Worm (Caenorhabditis elegans) whole organism, midembryonic: Measurements from ENCODE around the gene daf-1.
A peak's percentile ranks its signal among the peaks of the same experiment; 100 is the strongest.

Experiments
- T22C8.4 ChIP-seq: fragments of 200-800 bp; sonication (Bioruptor generic); IDR thresholded peaks from 2 replicates; pipeline ENCODE4 v1.3.6; 2022; ENCODE audit warnings: missing genetic modification characterization, missing compliant biosample characterization
- cog-1 ChIP-seq: sonication (generic microtip); optimal IDR thresholded peaks from 2 replicates; lab custom pipeline; 2016; ENCODE audit warnings: missing genetic modification characterization, missing compliant biosample characterization
- flt-1 ChIP-seq: fragments of 200-800 bp; sonication (Bioruptor generic); IDR thresholded peaks from 2 replicates; pipeline ENCODE4 v1.3.6; 2022; ENCODE audit warnings: missing genetic modification characterization, missing compliant biosample characterization
- klf-2 ChIP-seq: fragments of 200-800 bp; sonication (Bioruptor generic); conservative IDR thresholded peaks from 2 replicates; pipeline ENCODE4 v1.3.6; 2022; ENCODE audit warnings: missing genetic modification reagents, missing genetic modification characterization, missing compliant biosample characterization
- med-1 ChIP-seq: sonication (generic microtip); optimal IDR thresholded peaks from 2 replicates; lab custom pipeline; 2017; ENCODE audit warnings: missing genetic modification characterization, mild to moderate bottlenecking, missing compliant biosample characterization, antibody characterized with exemption, missing genetic modification reagents; ENCODE audit not compliant: insufficient read depth
- ref-1 ChIP-seq: fragments of 200-800 bp; sonication (Bioruptor generic); conservative IDR thresholded peaks from 2 replicates; pipeline ENCODE4 v1.3.6; 2022; ENCODE audit warnings: missing genetic modification reagents, missing genetic modification characterization, missing compliant biosample characterization
- tab-1 ChIP-seq: fragments of 200-800 bp; sonication (Bioruptor generic); IDR thresholded peaks from 2 replicates; pipeline ENCODE4 v1.3.6; 2022; ENCODE audit warnings: missing genetic modification characterization, missing compliant biosample characterization
- ztf-23 ChIP-seq: fragments of 200-800 bp; sonication (Bioruptor generic); IDR thresholded peaks from 2 replicates; pipeline ENCODE4 v1.3.6; 2022; ENCODE audit warnings: missing genetic modification reagents, missing genetic modification characterization, missing compliant biosample characterization
- ztf-29 ChIP-seq: fragments of 200-800 bp; sonication (Bioruptor generic); IDR thresholded peaks from 2 replicates; pipeline ENCODE4 v1.3.6; 2022; ENCODE audit warnings: missing genetic modification reagents, missing genetic modification characterization, missing compliant biosample characterization

daf-1 gene

ce11 chrIV:148756-149155 lies 16.5 kb downstream of the daf-1 start:
- no peak for TF ChIP-seq ztf-29 (GFP tag; lab: Robert Waterston, UW)
- no peak for TF ChIP-seq ref-1
- TF ChIP-seq cog-1 (tag; lab: Kevin White, UChicago) = no peak
- no peak for TF ChIP-seq T22C8.4 (GFP tag; lab: Robert Waterston, UW)
- TF ChIP-seq ztf-23 (GFP tag; lab: Robert Waterston, UW) = no peak
- TF ChIP-seq med-1 (GFP tag; lab: Kevin White, UChicago) = no peak
- TF ChIP-seq flt-1 (GFP tag; lab: Robert Waterston, UW) = no peak
- TF ChIP-seq klf-2 (GFP tag; lab: Robert Waterston, UW) = no peak
- no peak for TF ChIP-seq tab-1 (GFP tag; lab: Robert Waterston, UW)

ce11 chrIV:149794-150193 lies 17.6 kb downstream of the daf-1 start:
- TF ChIP-seq med-1 (GFP tag; lab: Kevin White, UChicago) = no peak
- TF ChIP-seq tab-1 (GFP tag; lab: Robert Waterston, UW) = no peak
- no peak for TF ChIP-seq ref-1
- no peak for TF ChIP-seq T22C8.4 (GFP tag; lab: Robert Waterston, UW)
- no peak for TF ChIP-seq cog-1 (tag; lab: Kevin White, UChicago)
- TF ChIP-seq flt-1 (GFP tag; lab: Robert Waterston, UW) = no peak
- no peak for TF ChIP-seq klf-2 (GFP tag; lab: Robert Waterston, UW)
- TF ChIP-seq ztf-23 (GFP tag; lab: Robert Waterston, UW) = no peak
- no peak for TF ChIP-seq ztf-29 (GFP tag; lab: Robert Waterston, UW)

- TF ChIP-seq T22C8.4 (GFP tag; lab: Robert Waterston, UW) (no peak), klf-2 (GFP tag; lab: Robert Waterston, UW) (no peak), tab-1 (GFP tag; lab: Robert Waterston, UW) (no peak), ztf-29 (GFP tag; lab: Robert Waterston, UW) (no peak), cog-1 (tag; lab: Kevin White, UChicago) (no peak), ztf-23 (GFP tag; lab: Robert Waterston, UW) (no peak), ref-1 (no peak), flt-1 (GFP tag; lab: Robert Waterston, UW) (no peak), med-1 (GFP tag; lab: Kevin White, UChicago) (no peak)
Observed at ce11 chrIV:157809-158208, 25.6 kb downstream of the daf-1 start, which contains the start of gene gegf-1. TSS of gene gegf-1 (minus strand) at chrIV:157909.

ce11 chrIV:158662-159061 lies 26.4 kb downstream of the daf-1 start, which contains the start of gene Y38C1AA.7:
TSS of gene Y38C1AA.7 (plus strand) at chrIV:158962.
- no peak for TF ChIP-seq cog-1 (tag; lab: Kevin White, UChicago)
- TF ChIP-seq T22C8.4 (GFP tag; lab: Robert Waterston, UW) = no peak
- no peak for TF ChIP-seq ztf-23 (GFP tag; lab: Robert Waterston, UW)
- TF ChIP-seq tab-1 (GFP tag; lab: Robert Waterston, UW) = no peak
- TF ChIP-seq flt-1 (GFP tag; lab: Robert Waterston, UW) = no peak
- no peak for TF ChIP-seq ztf-29 (GFP tag; lab: Robert Waterston, UW)

- TF ChIP-seq klf-2 (GFP tag; lab: Robert Waterston, UW) (no peak), ztf-23 (GFP tag; lab: Robert Waterston, UW) (no peak), ztf-29 (GFP tag; lab: Robert Waterston, UW) (no peak), ref-1 (no peak), med-1 (GFP tag; lab: Kevin White, UChicago) (no peak), cog-1 (tag; lab: Kevin White, UChicago) (no peak), T22C8.4 (GFP tag; lab: Robert Waterston, UW) (no peak), tab-1 (GFP tag; lab: Robert Waterston, UW) (no peak), flt-1 (GFP tag; lab: Robert Waterston, UW) (no peak)
Observed at ce11 chrIV:159864-160263, 27.6 kb downstream of the daf-1 start, which contains the start of gene Y38C1AA.19. TSS of gene Y38C1AA.19 (plus strand) at chrIV:160164.

ce11 chrIV:162530-162929 lies 30.3 kb downstream of the daf-1 start, which contains the start of gene Y38C1AA.6:
TSS of gene Y38C1AA.6 (plus strand) at chrIV:162830.
- TF ChIP-seq flt-1 (GFP tag; lab: Robert Waterston, UW) (no peak), ztf-23 (GFP tag; lab: Robert Waterston, UW) (no peak), med-1 (GFP tag; lab: Kevin White, UChicago) (no peak), ref-1 (no peak), ztf-29 (GFP tag; lab: Robert Waterston, UW) (no peak), tab-1 (GFP tag; lab: Robert Waterston, UW) (no peak), klf-2 (GFP tag; lab: Robert Waterston, UW) (no peak), T22C8.4 (GFP tag; lab: Robert Waterston, UW) (no peak), cog-1 (tag; lab: Kevin White, UChicago) (no peak)

ce11 chrIV:164777-165176 lies 32.6 kb downstream of the daf-1 start, which contains the start of gene cutl-24:
TSS of gene cutl-24 (plus strand) at chrIV:165077.
- TF ChIP-seq ztf-23 (GFP tag; lab: Robert Waterston, UW) (no peak), ztf-29 (GFP tag; lab: Robert Waterston, UW) (no peak), med-1 (GFP tag; lab: Kevin White, UChicago) (no peak), ref-1 (no peak), flt-1 (GFP tag; lab: Robert Waterston, UW) (no peak), klf-2 (GFP tag; lab: Robert Waterston, UW) (no peak), T22C8.4 (GFP tag; lab: Robert Waterston, UW) (no peak), tab-1 (GFP tag; lab: Robert Waterston, UW) (no peak), cog-1 (tag; lab: Kevin White, UChicago) (no peak)

ce11 chrIV:171036-171435 lies 38.8 kb downstream of the daf-1 start:
- no peak for TF ChIP-seq ref-1
- no peak for TF ChIP-seq flt-1 (GFP tag; lab: Robert Waterston, UW)
- no peak for TF ChIP-seq tab-1 (GFP tag; lab: Robert Waterston, UW)
- TF ChIP-seq med-1 (GFP tag; lab: Kevin White, UChicago) = no peak
- TF ChIP-seq T22C8.4 (GFP tag; lab: Robert Waterston, UW) = no peak
- no peak for TF ChIP-seq cog-1 (tag; lab: Kevin White, UChicago)
- TF ChIP-seq ztf-29 (GFP tag; lab: Robert Waterston, UW) = no peak
- TF ChIP-seq ztf-23 (GFP tag; lab: Robert Waterston, UW) = no peak
- TF ChIP-seq klf-2 (GFP tag; lab: Robert Waterston, UW) = no peak

ce11 chrIV:172990-173389 lies 40.8 kb downstream of the daf-1 start:
- TF ChIP-seq ztf-29 (GFP tag; lab: Robert Waterston, UW) (peak; percentile 45; the same call in 1 of the 2 replicates), T22C8.4 (GFP tag; lab: Robert Waterston, UW) (no peak)
